Fruit fly (Drosophila melanogaster) Kc167 (cell line): ENCODE measurements around the gene Pp2B-14D.

Experiments
- Myc ChIP-seq: fragments of >200 bp; optimal IDR thresholded peaks from 2 replicates; lab custom pipeline; 2017; ENCODE audit warnings: missing external identifiers
- Sin3A ChIP-seq: fragments of >200 bp; optimal IDR thresholded peaks from 2 replicates; lab custom pipeline; 2018; ENCODE audit warnings: missing external identifiers
- h ChIP-seq: fragments of >200 bp; optimal IDR thresholded peaks from 3 replicates; lab custom pipeline; 2018; ENCODE audit warnings: missing external identifiers
- insv ChIP-seq: fragments of >200 bp; optimal IDR thresholded peaks from 3 replicates; lab custom pipeline; 2018; ENCODE audit warnings: missing external identifiers
- psq ChIP-seq: fragments of >200 bp; optimal IDR thresholded peaks from 2 replicates; lab custom pipeline; 2017; ENCODE audit warnings: missing external identifiers
- ttk ChIP-seq: sonication (Bioruptor generic); optimal IDR thresholded peaks from 2 replicates; lab custom pipeline; 2017; ENCODE audit warnings: missing external identifiers

The Pp2B-14D gene

DNA sequence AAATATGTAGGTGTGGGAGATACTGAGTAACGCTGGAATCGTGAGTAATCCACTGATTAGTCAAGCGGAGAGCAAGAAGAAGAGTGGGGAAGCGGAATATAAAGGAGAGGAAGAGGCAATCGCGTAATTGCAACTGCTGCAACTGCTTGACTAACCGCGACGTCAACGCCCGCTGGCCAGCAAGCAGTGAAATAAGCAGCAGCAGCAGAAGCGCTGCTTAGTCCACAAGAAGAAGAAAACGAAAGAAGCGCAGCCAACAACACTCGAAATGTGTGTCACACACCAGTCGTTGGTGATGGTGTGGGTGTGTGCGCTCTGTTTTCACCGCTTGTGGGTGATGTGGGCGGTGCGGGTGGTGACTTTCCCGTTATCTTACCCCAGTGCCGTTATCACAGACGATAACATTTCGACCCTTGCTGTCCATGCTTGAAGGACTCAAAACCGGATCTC lies 6.8 kb downstream of the Pp2B-14D start:
- TF ChIP-seq ttk (lab: Kevin White, UChicago) (no peak), insv (lab: Kevin White, UChicago) (no peak), Myc (lab: Kevin White, UChicago) (no peak), psq (lab: Kevin White, UChicago) (no peak), h (lab: Kevin White, UChicago) (no peak), Sin3A (no peak)

DNA sequence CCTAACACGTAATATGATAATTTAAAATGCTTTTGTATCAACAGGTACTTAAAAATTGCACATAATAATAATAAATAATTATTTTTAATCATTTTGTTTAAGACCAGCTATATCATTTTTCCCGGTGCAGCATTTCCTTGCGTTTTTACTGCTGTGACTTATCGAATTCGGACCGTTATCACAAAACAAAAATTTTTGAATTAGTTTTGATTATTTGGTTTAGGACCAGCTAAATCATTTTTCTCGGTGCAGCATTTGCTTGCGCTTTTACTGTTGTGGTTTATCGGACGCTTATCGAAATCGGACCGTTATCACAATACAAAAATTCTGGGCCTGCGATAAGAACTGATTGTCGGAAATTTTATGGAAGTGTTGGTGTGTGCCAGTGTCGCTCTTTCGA lies 7.2 kb downstream of the Pp2B-14D start:
- TF ChIP-seq Myc (lab: Kevin White, UChicago) (no peak), insv (lab: Kevin White, UChicago) (no peak), h (lab: Kevin White, UChicago) (no peak), psq (lab: Kevin White, UChicago) (no peak), Sin3A (no peak), ttk (lab: Kevin White, UChicago) (no peak)

DNA sequence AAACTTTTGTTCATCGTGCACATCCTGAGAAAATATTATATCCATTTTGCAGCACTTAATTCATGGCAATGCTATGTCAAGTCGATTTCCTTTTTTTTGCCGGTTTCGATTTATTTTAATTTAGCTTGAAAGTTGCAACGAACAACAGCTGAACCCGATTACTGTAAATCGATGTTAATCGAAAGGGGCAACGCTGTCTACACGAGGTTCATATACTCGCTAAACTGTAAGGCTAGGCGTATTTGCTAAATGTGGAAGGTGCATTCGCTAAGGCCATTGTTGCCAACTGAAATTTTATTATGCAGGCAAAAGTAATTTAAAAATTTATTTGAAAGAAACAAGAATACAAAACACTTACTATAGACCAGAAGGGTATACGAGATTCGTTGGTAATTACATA lies 12.4 kb downstream of the Pp2B-14D start, which contains the start of gene CG9902:
TSS of gene CG9902 (minus strand) at position 131 of the 400 bp plus-strand sequence.
- TF ChIP-seq h (lab: Kevin White, UChicago) (no peak), Myc (lab: Kevin White, UChicago) (no peak), psq (lab: Kevin White, UChicago) (no peak)

DNA sequence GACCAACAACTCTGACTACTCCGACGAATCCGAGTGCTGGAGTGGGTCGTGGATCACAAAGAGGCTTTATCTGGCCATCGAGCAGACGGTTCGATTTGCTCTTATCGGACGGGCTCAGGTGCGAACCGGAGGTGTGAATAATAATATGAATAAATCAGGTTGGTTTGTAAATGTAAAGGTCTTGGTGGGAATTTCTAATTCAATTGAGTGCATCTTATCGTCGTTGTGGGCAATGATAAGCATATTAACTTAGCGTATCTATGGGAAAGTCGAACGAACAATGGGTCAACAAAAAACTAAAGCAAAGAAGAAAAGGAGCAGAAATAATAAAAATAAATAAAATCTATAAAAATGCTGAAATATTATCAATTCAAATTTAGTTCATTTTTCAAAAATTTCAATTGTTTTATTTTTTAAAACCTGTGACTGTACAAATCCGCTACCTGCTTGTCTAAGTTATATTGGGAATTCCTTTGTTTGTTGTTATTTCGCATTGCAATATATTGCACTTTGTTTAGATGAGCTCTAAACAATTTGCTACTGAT lies 18.9 kb downstream of the Pp2B-14D start, which contains the start of gene CG9903:
TSS of gene CG9903 (minus strand) at position 51 of the 545 bp plus-strand sequence.
- TF ChIP-seq h (lab: Kevin White, UChicago): no peak
- no peak for TF ChIP-seq ttk (lab: Kevin White, UChicago)
- no peak for TF ChIP-seq Myc (lab: Kevin White, UChicago)
- no peak for TF ChIP-seq Sin3A
- TF ChIP-seq psq (lab: Kevin White, UChicago): no peak
- TF ChIP-seq insv (lab: Kevin White, UChicago): no peak

DNA sequence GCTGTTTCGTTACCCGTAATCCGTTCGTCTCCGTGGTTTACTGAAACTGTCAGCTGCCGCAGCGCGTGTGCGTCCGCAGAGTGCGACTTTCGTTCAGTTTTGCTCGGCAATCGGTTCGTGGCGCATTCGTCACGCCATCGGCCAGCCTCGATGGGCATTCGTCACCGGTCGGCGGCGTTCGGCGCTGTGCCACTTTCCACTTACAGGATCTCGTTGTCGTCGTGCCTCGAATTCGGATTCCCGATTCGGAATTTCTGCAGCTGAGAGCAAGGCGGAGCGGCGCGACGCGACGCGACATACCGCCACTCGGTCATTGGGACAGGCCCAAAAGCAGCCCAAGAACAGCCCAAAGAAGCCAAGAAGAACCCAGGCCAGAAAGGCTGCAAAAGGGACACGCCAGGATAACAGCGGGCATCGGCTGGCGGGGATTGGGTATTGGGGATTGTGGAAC lies 26.7 kb downstream of the Pp2B-14D start, which contains the start of gene para:
TSS of gene para (minus strand) at position 51 of the 451 bp plus-strand sequence.
- TF ChIP-seq h (lab: Kevin White, UChicago) (no peak), Myc (lab: Kevin White, UChicago) (no peak), ttk (lab: Kevin White, UChicago) (no peak), Sin3A (no peak), psq (lab: Kevin White, UChicago) (no peak), insv (lab: Kevin White, UChicago) (no peak)

DNA sequence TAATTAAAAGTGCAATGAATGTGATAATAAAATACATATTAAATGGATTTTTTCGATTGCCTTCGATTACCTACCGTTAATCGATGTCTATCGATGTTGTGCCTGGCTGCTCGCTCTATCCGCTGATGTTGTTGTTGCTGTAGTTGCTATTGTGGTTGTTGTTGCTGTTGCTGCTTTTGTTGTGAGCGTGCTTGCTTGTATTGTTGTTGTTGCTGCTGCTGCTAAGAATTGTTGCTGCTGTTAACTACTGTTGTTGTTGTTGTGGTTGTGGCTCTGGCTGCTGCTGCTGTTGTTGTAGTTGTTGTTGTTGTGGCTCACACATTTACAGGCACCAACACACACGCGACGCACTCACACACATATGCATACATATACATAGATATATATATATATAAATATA lies 32.6 kb downstream of the Pp2B-14D start:
- TF ChIP-seq ttk (lab: Kevin White, UChicago): no peak
- TF ChIP-seq psq (lab: Kevin White, UChicago): no peak
- TF ChIP-seq Sin3A: no peak
- no peak for TF ChIP-seq Myc (lab: Kevin White, UChicago)
- no peak for TF ChIP-seq insv (lab: Kevin White, UChicago)
- no peak for TF ChIP-seq h (lab: Kevin White, UChicago)

DNA sequence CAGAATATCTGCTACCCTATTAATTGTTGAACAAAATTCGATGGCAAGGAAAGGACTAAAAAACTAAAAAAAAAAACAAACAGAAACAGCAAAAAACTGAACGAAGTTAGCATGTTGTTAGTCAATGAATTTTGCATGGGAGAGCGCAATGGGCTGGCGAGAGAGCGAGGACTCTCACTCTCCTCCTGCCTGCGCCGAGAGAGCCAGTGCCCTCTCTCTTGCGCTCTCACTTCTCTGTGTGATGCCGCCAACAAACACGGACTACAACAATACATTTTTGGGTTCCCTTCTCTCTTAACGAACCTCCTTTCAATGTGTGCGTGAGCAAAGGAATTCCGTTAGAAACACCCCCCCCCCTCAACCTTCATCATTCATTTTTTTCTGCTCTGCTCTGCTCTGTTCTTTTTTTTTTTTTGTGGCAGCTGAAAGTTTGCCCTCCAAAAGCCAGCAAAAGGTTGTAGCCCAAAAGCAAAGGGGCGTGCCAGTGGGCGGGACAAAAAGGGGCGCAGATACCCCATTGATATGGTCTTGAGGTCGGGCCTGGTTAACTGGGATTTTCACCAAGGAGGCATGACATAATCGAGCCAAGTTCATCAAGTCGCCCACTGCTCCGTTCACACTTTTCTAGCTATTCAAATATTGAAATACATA lies 33.6 kb downstream of the Pp2B-14D start:
- TF ChIP-seq insv (lab: Kevin White, UChicago): no peak
- TF ChIP-seq h (lab: Kevin White, UChicago): no peak
- TF ChIP-seq ttk (lab: Kevin White, UChicago): no peak
- TF ChIP-seq psq (lab: Kevin White, UChicago): no peak
- TF ChIP-seq Myc (lab: Kevin White, UChicago): no peak

DNA sequence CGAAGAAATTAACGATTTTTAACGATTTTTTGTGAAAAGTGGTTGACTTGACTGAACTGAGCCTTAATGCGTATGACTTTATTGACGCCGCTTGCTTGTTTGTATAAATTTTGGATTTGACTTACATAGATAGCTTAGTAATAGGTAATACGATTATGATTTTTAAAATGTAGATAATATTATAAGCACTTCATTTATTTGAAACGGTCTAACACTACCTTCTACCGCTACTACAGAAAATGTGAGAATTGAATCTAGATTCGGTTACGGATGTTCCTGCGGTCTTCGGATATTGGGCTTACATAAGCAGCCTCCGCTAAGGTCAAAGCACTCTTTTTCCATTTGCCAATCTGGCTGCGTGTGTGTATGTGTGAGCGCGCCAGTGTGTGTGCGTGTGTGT lies 34.5 kb downstream of the Pp2B-14D start, which contains the start of gene Cnx14D:
TSS of gene Cnx14D (minus strand) at position 101 of the 400 bp plus-strand sequence.
- TF ChIP-seq psq (lab: Kevin White, UChicago): no peak
- no peak for TF ChIP-seq Myc (lab: Kevin White, UChicago)
- no peak for TF ChIP-seq ttk (lab: Kevin White, UChicago)
